Worm (Caenorhabditis elegans) whole organism, young adult: ENCODE data around the gene nhr-214.

Experiments
- B0019.2 ChIP-seq: fragments of 200-800 bp; sonication (Bioruptor generic); conservative IDR thresholded peaks from 2 replicates; pipeline ENCODE4 v1.3.6; 2022; ENCODE audit warnings: missing genetic modification reagents, missing genetic modification characterization, missing compliant biosample characterization
- B0336.3 ChIP-seq: fragments of 200-800 bp; sonication (Bioruptor generic); IDR thresholded peaks from 2 replicates; pipeline ENCODE4 v1.3.6; 2022; ENCODE audit warnings: missing genetic modification characterization, missing compliant biosample characterization
- D2030.7 ChIP-seq: fragments of 200-800 bp; sonication (Bioruptor generic); IDR thresholded peaks from 2 replicates; pipeline ENCODE4 v1.3.6; 2022; ENCODE audit warnings: missing genetic modification reagents, missing genetic modification characterization, missing compliant biosample characterization
- F49E8.2 ChIP-seq: sonication (generic microtip); optimal IDR thresholded peaks from 3 replicates; lab custom pipeline; 2017; ENCODE audit warnings: missing genetic modification characterization, mild to moderate bottlenecking, missing compliant biosample characterization, antibody characterized with exemption, moderate library complexity; ENCODE audit not compliant: insufficient read depth
- F57A8.1 ChIP-seq: fragments of 200-800 bp; sonication (Bioruptor generic); optimal IDR thresholded peaks from 2 replicates; lab custom pipeline; 2018; ENCODE audit warnings: mild to moderate bottlenecking, missing genetic modification characterization, moderate library complexity, missing compliant biosample characterization
- K12H6.12 ChIP-seq: fragments of 200-800 bp; sonication (Bioruptor generic); optimal IDR thresholded peaks from 2 replicates; lab custom pipeline; 2018; ENCODE audit warnings: mild to moderate bottlenecking, missing genetic modification characterization, missing compliant biosample characterization
- ama-1 ChIP-seq, 3 experiments: fragments of 150-350 bp in 1 of 3; sonication (generic microtip) in 2 of 3; optimal IDR thresholded peaks; 2 replicates each; lab custom pipeline; 2014 to 2018; ENCODE audit warnings: missing biosample characterization in 2 of 3, missing genetic modification characterization in 2 of 3, missing genetic modification reagents in 2 of 3
- athp-1 ChIP-seq: sonication (generic microtip); optimal IDR thresholded peaks from 2 replicates; lab custom pipeline; 2017; ENCODE audit warnings: mild to moderate bottlenecking, missing genetic modification characterization, missing compliant biosample characterization
- attf-5 ChIP-seq: fragments of 200-800 bp; sonication (Bioruptor generic); optimal IDR thresholded peaks from 2 replicates; lab custom pipeline; 2018; ENCODE audit warnings: mild to moderate bottlenecking, missing genetic modification characterization, missing compliant biosample characterization
- ceh-27 ChIP-seq: fragments of 200-800 bp; sonication (Bioruptor generic); optimal IDR thresholded peaks from 2 replicates; lab custom pipeline; 2018; ENCODE audit warnings: mild to moderate bottlenecking, missing genetic modification characterization, moderate library complexity, missing compliant biosample characterization
- chd-7 ChIP-seq: sonication (generic microtip); optimal IDR thresholded peaks from 2 replicates; lab custom pipeline; 2016; ENCODE audit warnings: mild to moderate bottlenecking, missing genetic modification characterization, moderate library complexity, missing compliant biosample characterization
- die-1 ChIP-seq: sonication (generic microtip); optimal IDR thresholded peaks from 2 replicates; lab custom pipeline; 2016; ENCODE audit warnings: missing genotype, mild to moderate bottlenecking, missing genetic modification characterization, missing compliant biosample characterization
- dox-1 ChIP-seq: fragments of 200-800 bp; sonication (Bioruptor generic); IDR thresholded peaks from 2 replicates; pipeline ENCODE4 v1.3.6; 2022; ENCODE audit warnings: missing genetic modification reagents, missing genetic modification characterization, missing compliant biosample characterization
- egl-18 ChIP-seq: fragments of 200-800 bp; sonication (Bioruptor generic); IDR thresholded peaks from 2 replicates; pipeline ENCODE4 v1.3.6; 2022; ENCODE audit warnings: missing genetic modification reagents, missing genetic modification characterization, missing compliant biosample characterization
- egrh-3 ChIP-seq: fragments of 200-800 bp; sonication (Bioruptor generic); IDR thresholded peaks from 2 replicates; pipeline ENCODE4 v1.3.6; 2022; ENCODE audit warnings: missing genetic modification reagents, missing genetic modification characterization, missing compliant biosample characterization
- hlh-12 ChIP-seq: sonication (generic microtip); optimal IDR thresholded peaks from 2 replicates; lab custom pipeline; 2016; ENCODE audit warnings: missing genetic modification characterization, missing compliant biosample characterization
- hmg-1.2 ChIP-seq: fragments of 200-800 bp; sonication (Bioruptor generic); IDR thresholded peaks from 2 replicates; pipeline ENCODE4 v1.3.6; 2022; ENCODE audit warnings: missing genetic modification reagents, missing genetic modification characterization, missing compliant biosample characterization
- hrde-1 ChIP-seq: sonication (generic microtip); optimal IDR thresholded peaks from 2 replicates; lab custom pipeline; 2016; ENCODE audit warnings: missing genetic modification characterization, mild to moderate bottlenecking, missing compliant biosample characterization, moderate library complexity, missing genotype, missing genetic modification reagents, borderline replicate concordance
- lin-40 ChIP-seq: sonication (generic microtip); optimal IDR thresholded peaks from 2 replicates; lab custom pipeline; 2016; ENCODE audit warnings: missing genetic modification characterization, mild to moderate bottlenecking, missing compliant biosample characterization, missing genotype, missing genetic modification reagents
- lin-54 ChIP-seq: fragments of 200-800 bp; sonication (Bioruptor generic); optimal IDR thresholded peaks from 2 replicates; lab custom pipeline; 2018; ENCODE audit warnings: mild to moderate bottlenecking, missing genetic modification characterization, missing compliant biosample characterization
- lsy-27 ChIP-seq: sonication (generic microtip); optimal IDR thresholded peaks from 2 replicates; lab custom pipeline; 2017; ENCODE audit warnings: missing genetic modification characterization, mild to moderate bottlenecking, missing compliant biosample characterization, antibody characterized with exemption, missing genotype, borderline replicate concordance; ENCODE audit not compliant: insufficient read depth
- madf-10 ChIP-seq: sonication (generic microtip); optimal IDR thresholded peaks from 2 replicates; lab custom pipeline; 2016; ENCODE audit warnings: mild to moderate bottlenecking, missing genetic modification characterization, missing compliant biosample characterization
- madf-3 ChIP-seq: fragments of 200-800 bp; sonication (Bioruptor generic); IDR thresholded peaks from 2 replicates; pipeline ENCODE4 v1.3.6; 2022; ENCODE audit warnings: missing genetic modification reagents, missing genetic modification characterization, missing compliant biosample characterization
- mcd-1 ChIP-seq: fragments of 200-800 bp; sonication (Bioruptor generic); IDR thresholded peaks from 2 replicates; pipeline ENCODE4 v1.3.6; 2022; ENCODE audit warnings: missing genetic modification reagents, missing genetic modification characterization, missing compliant biosample characterization
- mel-28 ChIP-seq: sonication (generic microtip); optimal IDR thresholded peaks from 2 replicates; lab custom pipeline; 2016; ENCODE audit warnings: borderline replicate concordance, mild to moderate bottlenecking, missing genetic modification characterization, missing compliant biosample characterization
- mes-4 ChIP-seq: sonication (generic microtip); optimal IDR thresholded peaks from 2 replicates; lab custom pipeline; 2016; ENCODE audit warnings: missing genotype, missing genetic modification characterization, missing compliant biosample characterization
- nfyb-1 ChIP-seq: fragments of 200-800 bp; sonication (Bioruptor generic); IDR thresholded peaks from 2 replicates; pipeline ENCODE4 v1.3.6; 2022; ENCODE audit warnings: missing genetic modification reagents, missing genetic modification characterization, missing compliant biosample characterization
- nhr-120 ChIP-seq: fragments of 200-800 bp; sonication (Bioruptor generic); IDR thresholded peaks from 2 replicates; pipeline ENCODE4 v1.3.6; 2022; ENCODE audit warnings: missing genetic modification characterization, missing compliant biosample characterization
- nhr-179 ChIP-seq: sonication (generic microtip); optimal IDR thresholded peaks from 2 replicates; lab custom pipeline; 2016; ENCODE audit warnings: mild to moderate bottlenecking, missing genetic modification characterization, missing compliant biosample characterization
- nhr-80 ChIP-seq: sonication (generic microtip); optimal IDR thresholded peaks from 2 replicates; lab custom pipeline; 2016; ENCODE audit warnings: missing genetic modification characterization, missing compliant biosample characterization
- pha-4 ChIP-seq: fragments of 150-350 bp; sonication (generic microtip); optimal IDR thresholded peaks from 2 replicates; lab custom pipeline; 2014; ENCODE audit warnings: missing biosample characterization, missing genetic modification reagents, missing genetic modification characterization
- rcor-1 ChIP-seq: fragments of 200-800 bp; sonication (Bioruptor generic); IDR thresholded peaks from 2 replicates; pipeline ENCODE4 v1.3.6; 2022; ENCODE audit warnings: missing genetic modification reagents, missing genetic modification characterization, missing compliant biosample characterization
- repo-1 ChIP-seq: sonication (generic microtip); optimal IDR thresholded peaks from 2 replicates; lab custom pipeline; 2017; ENCODE audit warnings: mild to moderate bottlenecking, missing genetic modification characterization, missing compliant biosample characterization
- sdz-38 ChIP-seq: sonication (generic microtip); optimal IDR thresholded peaks from 2 replicates; lab custom pipeline; 2016; ENCODE audit warnings: missing genotype, missing genetic modification characterization, missing compliant biosample characterization
- sea-2 ChIP-seq: fragments of 200-800 bp; sonication (Bioruptor generic); IDR thresholded peaks from 2 replicates; pipeline ENCODE4 v1.3.6; 2022; ENCODE audit warnings: missing genetic modification characterization, missing compliant biosample characterization
- somi-1 ChIP-seq: fragments of 200-800 bp; sonication (Bioruptor generic); optimal IDR thresholded peaks from 2 replicates; lab custom pipeline; 2018; ENCODE audit warnings: mild to moderate bottlenecking, missing genetic modification characterization, missing compliant biosample characterization
- sptf-2 ChIP-seq: fragments of 200-800 bp; sonication (Bioruptor generic); optimal IDR thresholded peaks from 2 replicates; lab custom pipeline; 2018; ENCODE audit warnings: mild to moderate bottlenecking, missing genetic modification characterization, missing compliant biosample characterization
- zfh-2 ChIP-seq: fragments of 200-800 bp; sonication (Bioruptor generic); conservative IDR thresholded peaks from 2 replicates; pipeline ENCODE4 v1.3.6; 2022; ENCODE audit warnings: missing genetic modification reagents, missing genetic modification characterization, missing compliant biosample characterization
- zim-3 ChIP-seq: sonication (generic microtip); optimal IDR thresholded peaks from 2 replicates; lab custom pipeline; 2017; ENCODE audit warnings: mild to moderate bottlenecking, missing genetic modification characterization, moderate library complexity, missing compliant biosample characterization

The nhr-214 gene

ce11 chrX:12659814-12660213, 42.0 kb downstream of the nhr-214 start, which contains the start of gene C02B4.3:
Gene C02B4.3 (minus strand): TSS chrX:12659847.
- TF ChIP-seq egrh-3 (GFP tag; lab: Robert Waterston, UW) (no peak), sea-2 (GFP tag; lab: Robert Waterston, UW) (no peak), ama-1 (optimal IDR thresholded peaks at IDR 0.05; lab: Kevin White, UChicago) (no peak), ama-1 (GFP tag; optimal IDR thresholded peaks at IDR 0.05; lab: Kevin White, UChicago) (no peak), egl-18 (GFP tag; lab: Robert Waterston, UW) (no peak), B0019.2 (GFP tag; lab: Robert Waterston, UW) (no peak), madf-10 (tag; lab: Kevin White, UChicago) (no peak), somi-1 (GFP tag; lab: Kevin White, UChicago) (no peak)

ce11 chrX:12656420-12657033, 45.3 kb downstream of the nhr-214 start:
- TF ChIP-seq egl-18 (GFP tag; lab: Robert Waterston, UW) = no peak
- peak; percentile 83; the same call in 1 of the 2 replicates for TF ChIP-seq egrh-3 (GFP tag; lab: Robert Waterston, UW)
- TF ChIP-seq lsy-27 = no peak
- peak; percentile 59 for TF ChIP-seq hmg-1.2 (GFP tag; lab: Robert Waterston, UW)
- peak; percentile 63 for TF ChIP-seq madf-10 (tag; lab: Kevin White, UChicago)
- TF ChIP-seq lin-40 (tag; lab: Kevin White, UChicago) = peak; percentile 33
- no peak for TF ChIP-seq attf-5 (GFP tag; lab: Kevin White, UChicago)
- peak; percentile 98 for TF ChIP-seq zfh-2 (GFP tag; lab: Robert Waterston, UW)
- TF ChIP-seq nhr-80 = peak; percentile 5
- TF ChIP-seq ceh-27 (GFP tag; lab: Kevin White, UChicago) = peak; percentile 44
- TF ChIP-seq B0019.2 (GFP tag; lab: Robert Waterston, UW) = no peak
- no peak for TF ChIP-seq mel-28
- no peak for TF ChIP-seq F49E8.2
- TF ChIP-seq repo-1 = no peak
- TF ChIP-seq athp-1 (tag; lab: Kevin White, UChicago) = no peak
- peak; percentile 57; the same call in 1 of the 2 replicates for TF ChIP-seq rcor-1
- no peak for TF ChIP-seq F57A8.1
- no peak for TF ChIP-seq lin-54 (GFP tag; lab: Kevin White, UChicago)
- no peak for TF ChIP-seq mes-4 (tag; lab: Kevin White, UChicago)
- TF ChIP-seq pha-4 = no peak
- TF ChIP-seq madf-3 = 0 out of 2 replicates have a peak, but pooled peaks have one; percentile 70
- TF ChIP-seq mcd-1 (GFP tag; lab: Robert Waterston, UW) = peak; percentile 54; the same call in 1 of the 2 replicates
- TF ChIP-seq die-1 (tag; lab: Kevin White, UChicago) = no peak
- TF ChIP-seq B0336.3 = no peak
- no peak for TF ChIP-seq hrde-1 (tag; lab: Kevin White, UChicago)
- no peak for TF ChIP-seq nhr-120 (GFP tag; lab: Robert Waterston, UW)

ce11 chrX:12655339-12655875, 46.5 kb downstream of the nhr-214 start:
- TF ChIP-seq K12H6.12 (tag; lab: Kevin White, UChicago) = peak; percentile 3
- no peak for TF ChIP-seq sdz-38
- no peak for TF ChIP-seq zim-3 (tag; lab: Kevin White, UChicago)
- TF ChIP-seq dox-1 = peak; percentile 52
- TF ChIP-seq nhr-179 (tag; lab: Kevin White, UChicago) = no peak
- peak; percentile 75; the same call in 1 of the 2 replicates for TF ChIP-seq sea-2 (GFP tag; lab: Robert Waterston, UW)
- no peak for TF ChIP-seq hlh-12 (tag; lab: Kevin White, UChicago)
- TF ChIP-seq madf-10 (tag; lab: Kevin White, UChicago) = peak; percentile 16
- TF ChIP-seq sptf-2 (GFP tag; lab: Kevin White, UChicago) = peak; percentile 3
- TF ChIP-seq egrh-3 (GFP tag; lab: Robert Waterston, UW) = peak; percentile 67; the same call in 1 of the 2 replicates
- peak; percentile 2 for TF ChIP-seq chd-7 (tag; lab: Kevin White, UChicago)
- peak; percentile 97 for TF ChIP-seq zfh-2 (GFP tag; lab: Robert Waterston, UW)
- TF ChIP-seq nfyb-1 (GFP tag; lab: Robert Waterston, UW) = peak; percentile 46; the same call in 1 of the 2 replicates
- peak; percentile 12; the same call in 1 of the 2 replicates for TF ChIP-seq D2030.7 (GFP tag; lab: Robert Waterston, UW)
